Worm (Caenorhabditis elegans) whole organism, L4 larva: Measurements from ENCODE around the gene acbp-8.

Experiments
- F26F4.8 ChIP-seq: fragments of 200-800 bp; sonication (Bioruptor generic); conservative IDR thresholded peaks from 2 replicates; pipeline ENCODE4 v1.3.6; 2022; ENCODE audit warnings: missing genetic modification characterization, missing compliant biosample characterization
- F49E8.2 ChIP-seq: sonication (generic microtip); optimal IDR thresholded peaks from 2 replicates; lab custom pipeline; 2016; ENCODE audit warnings: missing compliant biosample characterization, mild to moderate bottlenecking, missing genetic modification characterization, borderline replicate concordance
- Y105C5A.15 ChIP-seq: fragments of 200-800 bp; sonication (Bioruptor generic); IDR thresholded peaks from 2 replicates; pipeline ENCODE4 v1.3.6; 2022; ENCODE audit warnings: missing genetic modification characterization, missing compliant biosample characterization
- daf-16 ChIP-seq, 3 experiments: sonication (generic microtip); optimal IDR thresholded peaks; 2 replicates each; lab custom pipeline; 2016 to 2017; ENCODE audit warnings: missing genetic modification characterization in 3 of 3, missing genetic modification reagents in 3 of 3, mild to moderate bottlenecking in 2 of 3, missing compliant biosample characterization in 2 of 3, missing biosample characterization in 1 of 3, moderate library complexity in 1 of 3
- egl-43 ChIP-seq: fragments of 200-800 bp; sonication (Bioruptor generic); IDR thresholded peaks from 2 replicates; pipeline ENCODE4 v1.3.6; 2022; ENCODE audit warnings: missing genetic modification reagents, missing genetic modification characterization, missing compliant biosample characterization
- nhr-11 ChIP-seq: fragments of 150-350 bp; optimal IDR thresholded peaks from 2 replicates; lab custom pipeline; 2014; ENCODE audit warnings: missing biosample characterization, missing genetic modification characterization
- set-16 ChIP-seq: fragments of 200-800 bp; sonication (Bioruptor generic); IDR thresholded peaks from 2 replicates; pipeline ENCODE4 v1.3.6; 2022; ENCODE audit warnings: missing genetic modification reagents, missing genetic modification characterization, missing compliant biosample characterization
- unc-62 ChIP-seq, 3 experiments: fragments of 150-350 bp in 1 of 3; sonication (generic microtip); optimal IDR thresholded peaks in 2 of 3; peaks in 1 of 3; 1 replicate in 1 of 3; 2 replicates in 2 of 3; lab custom pipeline; 2014 to 2017; ENCODE audit warnings: missing biosample characterization in 3 of 3, missing genetic modification characterization in 3 of 3, missing genetic modification reagents in 3 of 3, missing genotype in 1 of 3

The acbp-8 gene

ce11 chrIII:2678017-2678416, 49.2 kb downstream of the acbp-8 start:
- TF ChIP-seq Y105C5A.15 (GFP tag; lab: Robert Waterston, UW) (no peak), unc-62 (GFP tag; optimal IDR thresholded peaks at IDR 0.05 in 1 of 2; lab: Kevin White, UChicago) (peak in 1 of 2 experiments; percentile 96), unc-62 (tag; optimal IDR thresholded peaks at IDR 0.05; lab: Kevin White, UChicago) (no peak), nhr-11 (no peak), daf-16 (GFP tag; optimal IDR thresholded peaks at IDR 0.05; lab: Kevin White, UChicago) (no peak), daf-16 (tag; optimal IDR thresholded peaks at IDR 0.05; lab: Kevin White, UChicago) (no peak), F49E8.2 (no peak)

- TF ChIP-seq set-16 (GFP tag; lab: Robert Waterston, UW) = peak; percentile 85
- peak; percentile 37; the same call in 1 of the 2 replicates for TF ChIP-seq F26F4.8 (GFP tag; lab: Robert Waterston, UW)
- TF ChIP-seq egl-43 (GFP tag; lab: Robert Waterston, UW) = no peak
- TF ChIP-seq, all 104 proteins: peak for 2
Measured at ce11 chrIII:2679362-2679761, 50.5 kb downstream of the acbp-8 start.
